Worm (Caenorhabditis elegans) whole organism, young adult: ENCODE results near the gene T06D8.10.
A peak's percentile ranks its signal among the peaks of the same experiment; 100 is the strongest.

ENCODE experiments used
- D2030.7 ChIP-seq: fragments of 200-800 bp; sonication (Bioruptor generic); IDR thresholded peaks from 2 replicates; pipeline ENCODE4 v1.3.6; 2022; ENCODE audit warnings: missing genetic modification reagents, missing genetic modification characterization, missing compliant biosample characterization
- F23B12.7 ChIP-seq: sonication (generic microtip); optimal IDR thresholded peaks from 2 replicates; lab custom pipeline; 2017; ENCODE audit warnings: missing genetic modification characterization, mild to moderate bottlenecking, missing compliant biosample characterization, antibody characterized with exemption, moderate library complexity; ENCODE audit not compliant: insufficient read depth
- F39B2.1 ChIP-seq: fragments of 200-800 bp; sonication (Bioruptor generic); IDR thresholded peaks from 2 replicates; pipeline ENCODE4 v1.3.6; 2022; ENCODE audit warnings: missing genetic modification reagents, missing genetic modification characterization, missing compliant biosample characterization
- T26A5.8 ChIP-seq: sonication (generic microtip); optimal IDR thresholded peaks from 2 replicates; lab custom pipeline; 2016; ENCODE audit warnings: missing genetic modification characterization, missing compliant biosample characterization
- Y53F4B.3 ChIP-seq: fragments of 200-800 bp; sonication (Bioruptor generic); IDR thresholded peaks from 2 replicates; pipeline ENCODE4 v1.3.6; 2022; ENCODE audit warnings: missing genetic modification reagents, missing genetic modification characterization, missing compliant biosample characterization
- ZK185.1 ChIP-seq: sonication (generic microtip); optimal IDR thresholded peaks from 2 replicates; lab custom pipeline; 2016; ENCODE audit warnings: mild to moderate bottlenecking, missing genetic modification characterization, missing compliant biosample characterization; ENCODE audit not compliant: poor library complexity, severe bottlenecking
- akir-1 ChIP-seq: fragments of 200-800 bp; sonication (Bioruptor generic); optimal IDR thresholded peaks from 2 replicates; lab custom pipeline; 2018; ENCODE audit warnings: mild to moderate bottlenecking, missing genetic modification characterization, moderate library complexity, missing compliant biosample characterization
- ama-1 ChIP-seq, 3 experiments: fragments of 150-350 bp in 1 of 3; sonication (generic microtip) in 2 of 3; optimal IDR thresholded peaks; 2 replicates each; lab custom pipeline; 2014 to 2018; ENCODE audit warnings: missing biosample characterization in 2 of 3, missing genetic modification characterization in 2 of 3, missing genetic modification reagents in 2 of 3
- athp-1 ChIP-seq: sonication (generic microtip); optimal IDR thresholded peaks from 2 replicates; lab custom pipeline; 2017; ENCODE audit warnings: mild to moderate bottlenecking, missing genetic modification characterization, missing compliant biosample characterization
- attf-6 ChIP-seq: fragments of 200-800 bp; sonication (Bioruptor generic); IDR thresholded peaks from 2 replicates; pipeline ENCODE4 v1.3.6; 2022; ENCODE audit warnings: missing genetic modification reagents, missing genetic modification characterization, missing compliant biosample characterization
- bed-2 ChIP-seq: fragments of 200-800 bp; sonication (Bioruptor generic); IDR thresholded peaks from 2 replicates; pipeline ENCODE4 v1.3.6; 2022; ENCODE audit warnings: missing genetic modification reagents, missing genetic modification characterization, missing compliant biosample characterization
- ccch-3 ChIP-seq: fragments of 200-800 bp; sonication (Bioruptor generic); optimal IDR thresholded peaks from 2 replicates; lab custom pipeline; 2018; ENCODE audit warnings: mild to moderate bottlenecking, missing genetic modification characterization, missing compliant biosample characterization
- cebp-2 ChIP-seq: fragments of 200-800 bp; sonication (Bioruptor generic); IDR thresholded peaks from 2 replicates; pipeline ENCODE4 v1.3.6; 2022; ENCODE audit warnings: missing genetic modification characterization, missing compliant biosample characterization
- ceh-27 ChIP-seq: fragments of 200-800 bp; sonication (Bioruptor generic); optimal IDR thresholded peaks from 2 replicates; lab custom pipeline; 2018; ENCODE audit warnings: mild to moderate bottlenecking, missing genetic modification characterization, moderate library complexity, missing compliant biosample characterization
- ceh-79 ChIP-seq: sonication (generic microtip); optimal IDR thresholded peaks from 2 replicates; lab custom pipeline; 2017; ENCODE audit warnings: mild to moderate bottlenecking, missing genetic modification characterization, missing compliant biosample characterization
- dox-1 ChIP-seq: fragments of 200-800 bp; sonication (Bioruptor generic); IDR thresholded peaks from 2 replicates; pipeline ENCODE4 v1.3.6; 2022; ENCODE audit warnings: missing genetic modification reagents, missing genetic modification characterization, missing compliant biosample characterization
- dpl-1 ChIP-seq: fragments of 150-350 bp; optimal IDR thresholded peaks from 2 replicates; lab custom pipeline; 2014; ENCODE audit warnings: missing biosample characterization, missing genetic modification reagents, missing genetic modification characterization
- ets-4 ChIP-seq: fragments of 200-800 bp; sonication (Bioruptor generic); optimal IDR thresholded peaks from 2 replicates; lab custom pipeline; 2018; ENCODE audit warnings: mild to moderate bottlenecking, missing genetic modification characterization, missing compliant biosample characterization
- him-1 ChIP-seq: sonication (generic microtip); optimal IDR thresholded peaks from 2 replicates; lab custom pipeline; 2016; ENCODE audit warnings: missing genotype, missing genetic modification reagents, missing genetic modification characterization, missing compliant biosample characterization
- hmg-1.2 ChIP-seq: fragments of 200-800 bp; sonication (Bioruptor generic); IDR thresholded peaks from 2 replicates; pipeline ENCODE4 v1.3.6; 2022; ENCODE audit warnings: missing genetic modification reagents, missing genetic modification characterization, missing compliant biosample characterization
- hmg-20 ChIP-seq: fragments of 200-800 bp; sonication (Bioruptor generic); IDR thresholded peaks from 2 replicates; pipeline ENCODE4 v1.3.6; 2022; ENCODE audit warnings: missing genetic modification reagents, missing genetic modification characterization, missing compliant biosample characterization
- hrde-1 ChIP-seq: sonication (generic microtip); optimal IDR thresholded peaks from 2 replicates; lab custom pipeline; 2016; ENCODE audit warnings: missing genetic modification characterization, mild to moderate bottlenecking, missing compliant biosample characterization, moderate library complexity, missing genotype, missing genetic modification reagents, borderline replicate concordance
- lag-1 ChIP-seq: fragments of 200-800 bp; sonication (Bioruptor generic); IDR thresholded peaks from 2 replicates; pipeline ENCODE4 v1.3.6; 2022; ENCODE audit warnings: missing genetic modification reagents, missing genetic modification characterization, missing compliant biosample characterization
- let-607 ChIP-seq, 2 experiments: fragments of 200-800 bp in 1 of 2; sonication (Bioruptor generic) in 1 of 2; sonication (generic microtip) in 1 of 2; optimal IDR thresholded peaks; 2 replicates each; lab custom pipeline; 2016 to 2018; ENCODE audit warnings: mild to moderate bottlenecking in 2 of 2, missing compliant biosample characterization in 2 of 2, missing genetic modification characterization in 2 of 2, moderate library complexity in 2 of 2, missing genotype in 1 of 2
- lin-35 ChIP-seq, 3 experiments: fragments of 150-350 bp in 2 of 3; sonication (generic microtip) in 1 of 3; optimal IDR thresholded peaks; 2 replicates each; lab custom pipeline; 2014 to 2018; ENCODE audit warnings: missing biosample characterization in 3 of 3, missing genetic modification characterization in 3 of 3, missing genetic modification reagents in 3 of 3
- lin-54 ChIP-seq: fragments of 200-800 bp; sonication (Bioruptor generic); optimal IDR thresholded peaks from 2 replicates; lab custom pipeline; 2018; ENCODE audit warnings: mild to moderate bottlenecking, missing genetic modification characterization, missing compliant biosample characterization
- lir-1 ChIP-seq: fragments of 200-800 bp; sonication (Bioruptor generic); conservative IDR thresholded peaks from 2 replicates; pipeline ENCODE4 v1.3.6; 2022; ENCODE audit warnings: missing genetic modification reagents, missing genetic modification characterization, missing compliant biosample characterization
- madf-10 ChIP-seq: sonication (generic microtip); optimal IDR thresholded peaks from 2 replicates; lab custom pipeline; 2016; ENCODE audit warnings: mild to moderate bottlenecking, missing genetic modification characterization, missing compliant biosample characterization
- madf-3 ChIP-seq: fragments of 200-800 bp; sonication (Bioruptor generic); IDR thresholded peaks from 2 replicates; pipeline ENCODE4 v1.3.6; 2022; ENCODE audit warnings: missing genetic modification reagents, missing genetic modification characterization, missing compliant biosample characterization
- madf-6 ChIP-seq: fragments of 200-800 bp; sonication (Bioruptor generic); IDR thresholded peaks from 2 replicates; pipeline ENCODE4 v1.3.6; 2022; ENCODE audit warnings: missing genetic modification reagents, missing genetic modification characterization, missing compliant biosample characterization
- madf-8 ChIP-seq: fragments of 200-800 bp; sonication (Bioruptor generic); conservative IDR thresholded peaks from 2 replicates; pipeline ENCODE4 v1.3.6; 2022; ENCODE audit warnings: missing genetic modification reagents, missing genetic modification characterization, missing compliant biosample characterization
- mel-28 ChIP-seq: sonication (generic microtip); optimal IDR thresholded peaks from 2 replicates; lab custom pipeline; 2016; ENCODE audit warnings: borderline replicate concordance, mild to moderate bottlenecking, missing genetic modification characterization, missing compliant biosample characterization
- mxl-1 ChIP-seq: sonication (generic microtip); optimal IDR thresholded peaks from 2 replicates; lab custom pipeline; 2016; ENCODE audit warnings: missing genetic modification characterization, missing compliant biosample characterization
- rcor-1 ChIP-seq: fragments of 200-800 bp; sonication (Bioruptor generic); IDR thresholded peaks from 2 replicates; pipeline ENCODE4 v1.3.6; 2022; ENCODE audit warnings: missing genetic modification reagents, missing genetic modification characterization, missing compliant biosample characterization
- rec-8 ChIP-seq, 2 experiments: sonication (generic microtip); optimal IDR thresholded peaks; 2 replicates each; lab custom pipeline; 2016; ENCODE audit warnings: mild to moderate bottlenecking in 2 of 2, missing genetic modification characterization in 2 of 2, missing genetic modification reagents in 2 of 2, missing genotype in 2 of 2, missing biosample characterization in 1 of 2, missing compliant biosample characterization in 1 of 2, moderate library complexity in 1 of 2
- snpc-1.3 ChIP-seq: sonication (generic microtip); optimal IDR thresholded peaks from 2 replicates; lab custom pipeline; 2017; ENCODE audit warnings: missing genetic modification characterization, mild to moderate bottlenecking, missing compliant biosample characterization, antibody characterized with exemption, moderate library complexity, missing genotype, missing genetic modification reagents; ENCODE audit not compliant: insufficient read depth
- snpc-3.4 ChIP-seq: sonication (generic microtip); optimal IDR thresholded peaks from 2 replicates; lab custom pipeline; 2017; ENCODE audit warnings: missing genetic modification characterization, mild to moderate bottlenecking, missing compliant biosample characterization, antibody characterized with exemption, moderate library complexity, missing genotype, missing genetic modification reagents
- snpc-4 ChIP-seq, 5 experiments: fragments of 150-350 bp in 1 of 5; sonication (generic microtip) in 4 of 5; optimal IDR thresholded peaks; 2 replicates each; lab custom pipeline; 2014 to 2018; ENCODE audit warnings: missing genetic modification characterization in 5 of 5, missing biosample characterization in 3 of 5, antibody characterized with exemption in 2 of 5, mild to moderate bottlenecking in 2 of 5, missing compliant biosample characterization in 2 of 5, missing genotype in 2 of 5, moderate library complexity in 2 of 5, missing genetic modification reagents in 1 of 5
- tbp1 ChIP-seq: fragments of 200-800 bp; sonication (Bioruptor generic); optimal IDR thresholded peaks from 2 replicates; lab custom pipeline; 2018; ENCODE audit warnings: mild to moderate bottlenecking, missing genetic modification characterization, missing compliant biosample characterization
- tlf-1 ChIP-seq: fragments of 200-800 bp; sonication (Bioruptor generic); optimal IDR thresholded peaks from 2 replicates; lab custom pipeline; 2018; ENCODE audit warnings: mild to moderate bottlenecking, missing genetic modification characterization, missing compliant biosample characterization
- unc-130 ChIP-seq: sonication (generic microtip); optimal IDR thresholded peaks from 2 replicates; lab custom pipeline; 2016; ENCODE audit warnings: missing genetic modification reagents, missing genetic modification characterization, missing compliant biosample characterization
- xnd-1 ChIP-seq: sonication (generic microtip); optimal IDR thresholded peaks from 2 replicates; lab custom pipeline; 2016; ENCODE audit warnings: missing genotype, missing genetic modification reagents, missing genetic modification characterization, missing compliant biosample characterization
- ztf-18 ChIP-seq: sonication (generic microtip); optimal IDR thresholded peaks from 2 replicates; lab custom pipeline; 2016; ENCODE audit warnings: missing genotype, mild to moderate bottlenecking, missing genetic modification characterization, missing compliant biosample characterization
- ztf-3 ChIP-seq: fragments of 200-800 bp; sonication (Bioruptor generic); optimal IDR thresholded peaks from 2 replicates; lab custom pipeline; 2018; ENCODE audit warnings: mild to moderate bottlenecking, missing genetic modification characterization, missing compliant biosample characterization

T06D8.10 gene

ce11 chrII:11290109-11290784 is 42.9 kb upstream of the T06D8.10 start, which contains the start of gene C47G2.3 (continued):
- TF ChIP-seq rcor-1 (GFP tag; lab: Robert Waterston, UW) (0 out of 2 replicates have a peak, but pooled peaks have one; percentile 39), ccch-3 (GFP tag; lab: Kevin White, UChicago) (peak; percentile 13), let-607 (tag; optimal IDR thresholded peaks at IDR 0.05; lab: Kevin White, UChicago) (peak in 1 of 2 experiments; percentile 51), D2030.7 (peak; percentile 56), Y53F4B.3 (GFP tag; lab: Robert Waterston, UW) (no peak), tlf-1 (peak; percentile 17), lag-1 (GFP tag; lab: Robert Waterston, UW) (no peak), mel-28 (tag; lab: Kevin White, UChicago) (no peak), hmg-1.2 (0 out of 2 replicates have a peak, but pooled peaks have one; percentile 8), dox-1 (GFP tag; lab: Robert Waterston, UW) (peak; percentile 31; the same call in 1 of the 2 replicates), F23B12.7 (tag; lab: Kevin White, UChicago) (no peak), ceh-27 (GFP tag; lab: Kevin White, UChicago) (peak; percentile 24), T26A5.8 (tag; lab: Kevin White, UChicago) (no peak), ceh-79 (tag; lab: Kevin White, UChicago) (no peak), hmg-20 (GFP tag; lab: Robert Waterston, UW) (0 out of 2 replicates have a peak, but pooled peaks have one; percentile 26), madf-10 (peak; percentile 9), bed-2 (GFP tag; lab: Robert Waterston, UW) (0 out of 2 replicates have a peak, but pooled peaks have one; percentile 51), athp-1 (tag; lab: Kevin White, UChicago) (peak; percentile 67), hrde-1 (tag; lab: Kevin White, UChicago) (peak; percentile 69), snpc-3.4 (tag; lab: Kevin White, UChicago) (peak; percentile 70), ama-1 (optimal IDR thresholded peaks at IDR 0.05; lab: Kevin White, UChicago) (no peak), ama-1 (GFP tag; optimal IDR thresholded peaks at IDR 0.05; lab: Kevin White, UChicago) (peak in 1 of 2 experiments; percentile 6), snpc-4 (GFP tag; optimal IDR thresholded peaks at IDR 0.05; lab: Kevin White, UChicago) (peak; percentile 25), snpc-4 (tag; optimal IDR thresholded peaks at IDR 0.05; lab: Kevin White, UChicago) (peak in 2 of 4 experiments; percentile 45 to 49), ZK185.1 (tag; lab: Kevin White, UChicago) (peak; percentile 77), madf-8 (peak; percentile 25), attf-6 (GFP tag; lab: Robert Waterston, UW) (no peak), rec-8 (tag; optimal IDR thresholded peaks at IDR 0.05; lab: Kevin White, UChicago) (peak in 1 of 2 experiments; percentile 25), akir-1 (GFP tag; lab: Kevin White, UChicago) (no peak), madf-3 (GFP tag; lab: Robert Waterston, UW) (0 out of 2 replicates have a peak, but pooled peaks have one; percentile 57), F39B2.1 (GFP tag; lab: Robert Waterston, UW) (0 out of 2 replicates have a peak, but pooled peaks have one; percentile 3), cebp-2 (GFP tag; lab: Robert Waterston, UW) (no peak), ztf-18 (tag; lab: Kevin White, UChicago) (peak; percentile 20), lir-1 (0 out of 2 replicates have a peak, but pooled peaks have one; percentile 27), snpc-1.3 (peak; percentile 41), ets-4 (GFP tag; lab: Kevin White, UChicago) (no peak), madf-6 (GFP tag; lab: Robert Waterston, UW) (peak; percentile 74), dpl-1 (GFP tag; lab: Kevin White, UChicago) (peak; percentile 25), lin-54 (GFP tag; lab: Kevin White, UChicago) (peak; percentile 86), unc-130 (peak; percentile 72), mxl-1 (tag; lab: Kevin White, UChicago) (no peak), ztf-3 (GFP tag; lab: Kevin White, UChicago) (no peak), tbp1 (peak; percentile 18), lin-35 (GFP tag; optimal IDR thresholded peaks at IDR 0.05; lab: Kevin White, UChicago) (peak in 1 of 3 experiments; percentile 78), xnd-1 (tag; lab: Kevin White, UChicago) (peak; percentile 42), him-1 (tag; lab: Kevin White, UChicago) (peak; percentile 38)
